Fruit fly (Drosophila melanogaster) whole organism, wandering third instar larva: Measurements from ENCODE around the gene SIDL.
A peak's percentile ranks its signal among the peaks of the same experiment; 100 is the strongest.

Experiments used
- Abd-B ChIP-seq: fragments of >200 bp; optimal IDR thresholded peaks from 2 replicates; lab custom pipeline; 2017; ENCODE audit warnings: missing biosample characterization, missing genetic modification characterization
- CG32264 ChIP-seq: fragments of 200-800 bp; sonication (Bioruptor generic); optimal IDR thresholded peaks from 2 replicates; lab custom pipeline; 2016; ENCODE audit warnings: missing biosample characterization, missing genetic modification characterization
- CG9705 ChIP-seq: fragments of 200-800 bp; sonication (Bioruptor generic); optimal IDR thresholded peaks from 2 replicates; lab custom pipeline; 2018; ENCODE audit warnings: missing biosample characterization, mild to moderate bottlenecking, missing genetic modification characterization
- CrebA ChIP-seq: fragments of 200-800 bp; sonication (Bioruptor generic); optimal IDR thresholded peaks from 2 replicates; lab custom pipeline; 2016; ENCODE audit warnings: missing biosample characterization, mild to moderate bottlenecking, missing genetic modification characterization, borderline replicate concordance
- Dfd ChIP-seq: fragments of >200 bp; optimal IDR thresholded peaks from 2 replicates; lab custom pipeline; 2017; ENCODE audit warnings: missing biosample characterization, missing genetic modification characterization
- Dif ChIP-seq: fragments of 200-275, 200-300 bp; sonication (Bioruptor generic); optimal IDR thresholded peaks from 2 replicates; lab custom pipeline; 2018; ENCODE audit warnings: missing biosample characterization, missing genetic modification characterization; ENCODE audit not compliant: partially characterized antibody
- GATAd ChIP-seq: sonication (Bioruptor generic); optimal IDR thresholded peaks from 2 replicates; lab custom pipeline; 2016; ENCODE audit warnings: missing biosample characterization, missing genetic modification characterization
- HLH106 ChIP-seq: fragments of 200-800 bp; optimal IDR thresholded peaks from 3 replicates; lab custom pipeline; 2019; ENCODE audit warnings: missing biosample characterization, mild to moderate bottlenecking, missing genetic modification characterization, moderate library complexity
- Hnf4 ChIP-seq: fragments of 200-800 bp; sonication (Bioruptor generic); optimal IDR thresholded peaks from 2 replicates; lab custom pipeline; 2016; ENCODE audit warnings: missing biosample characterization, mild to moderate bottlenecking, missing genetic modification characterization
- Hr78 ChIP-seq: fragments of >200 bp; optimal IDR thresholded peaks from 2 replicates; lab custom pipeline; 2017; ENCODE audit warnings: missing biosample characterization, missing genetic modification characterization
- Hr83 ChIP-seq: fragments of 200-300 bp; sonication (Bioruptor generic); optimal IDR thresholded peaks from 2 replicates; lab custom pipeline; 2016; ENCODE audit warnings: missing biosample characterization, mild to moderate bottlenecking, missing genetic modification characterization, moderate library complexity; ENCODE audit not compliant: poor library complexity, severe bottlenecking
- Jra ChIP-seq: sonication (Bioruptor generic); optimal IDR thresholded peaks from 2 replicates; lab custom pipeline; 2016; ENCODE audit warnings: missing biosample characterization, missing genetic modification characterization
- Mio ChIP-seq: sonication (Bioruptor generic); optimal IDR thresholded peaks from 2 replicates; lab custom pipeline; 2016; ENCODE audit warnings: missing biosample characterization, missing genetic modification characterization
- Myc ChIP-seq: fragments of >200 bp; optimal IDR thresholded peaks from 2 replicates; lab custom pipeline; 2017
- N ChIP-seq: fragments of >200 bp; optimal IDR thresholded peaks from 2 replicates; lab custom pipeline; 2018; ENCODE audit warnings: missing biosample characterization, missing external identifiers, missing genetic modification characterization
- OdsH ChIP-seq: fragments of 200-800 bp; sonication (Bioruptor generic); optimal IDR thresholded peaks from 2 replicates; lab custom pipeline; 2016; ENCODE audit warnings: missing biosample characterization, mild to moderate bottlenecking, missing genetic modification characterization
- Rel ChIP-seq, 2 experiments: fragments of 200-800 bp; sonication (Bioruptor generic) in 1 of 2; optimal IDR thresholded peaks; 2 replicates in 1 of 2; 3 replicates in 1 of 2; lab custom pipeline; 2016 to 2019; ENCODE audit warnings: mild to moderate bottlenecking in 2 of 2, missing biosample characterization in 2 of 2, missing genetic modification characterization in 2 of 2, moderate library complexity in 1 of 2
- Sp1 ChIP-seq: fragments of 200-800 bp; sonication (Bioruptor generic); optimal IDR thresholded peaks from 3 replicates; lab custom pipeline; 2019; ENCODE audit warnings: missing biosample characterization, mild to moderate bottlenecking, missing genetic modification characterization, moderate library complexity
- Vsx2 ChIP-seq: fragments of 200-300, 225-300 bp; sonication (Bioruptor generic); optimal IDR thresholded peaks from 2 replicates; lab custom pipeline; 2018; ENCODE audit warnings: missing biosample characterization, missing genetic modification characterization; ENCODE audit not compliant: partially characterized antibody
- br ChIP-seq: fragments of 200-800 bp; sonication (Bioruptor generic); optimal IDR thresholded peaks from 2 replicates; lab custom pipeline; 2016; ENCODE audit warnings: missing biosample characterization, missing genetic modification characterization
- brk ChIP-seq: fragments of 200-800 bp; sonication (Bioruptor generic); optimal IDR thresholded peaks from 2 replicates; lab custom pipeline; 2016; ENCODE audit warnings: missing biosample characterization, mild to moderate bottlenecking, missing genetic modification characterization
- dl ChIP-seq, 2 experiments: fragments of 175-275, 200-275 bp in 1 of 2; fragments of 200-275 bp in 1 of 2; sonication (Bioruptor generic); optimal IDR thresholded peaks; lab custom pipeline; 2018; ENCODE audit warnings: mild to moderate bottlenecking in 2 of 2, missing biosample characterization in 2 of 2, missing genetic modification characterization in 2 of 2, moderate library complexity in 2 of 2; ENCODE audit not compliant: partially characterized antibody in 2 of 2, insufficient read depth in 1 of 2
- dmrt93B ChIP-seq: fragments of 200-800 bp; sonication (Bioruptor generic); optimal IDR thresholded peaks from 2 replicates; lab custom pipeline; 2018; ENCODE audit warnings: missing biosample characterization, mild to moderate bottlenecking, missing genetic modification characterization
- dsf ChIP-seq: sonication (Bioruptor generic); optimal IDR thresholded peaks from 2 replicates; lab custom pipeline; 2016; ENCODE audit warnings: missing biosample characterization, missing genetic modification characterization, borderline replicate concordance
- ey ChIP-seq: fragments of 200-800 bp; sonication (Bioruptor generic); optimal IDR thresholded peaks from 2 replicates; lab custom pipeline; 2016; ENCODE audit warnings: missing biosample characterization, missing genetic modification characterization
- foxo ChIP-seq, 2 experiments: fragments of 200-800 bp; sonication (Bioruptor generic); optimal IDR thresholded peaks; 2 replicates in 1 of 2; 3 replicates in 1 of 2; lab custom pipeline; 2016 to 2017; ENCODE audit warnings: missing biosample characterization in 2 of 2, missing genetic modification characterization in 2 of 2
- fru ChIP-seq: fragments of 200-800 bp; sonication (Bioruptor generic); optimal IDR thresholded peaks from 3 replicates; lab custom pipeline; 2016; ENCODE audit warnings: missing biosample characterization, mild to moderate bottlenecking, missing genetic modification characterization
- h ChIP-seq: fragments of 200-800 bp; sonication (Bioruptor generic); optimal IDR thresholded peaks from 3 replicates; lab custom pipeline; 2016; ENCODE audit warnings: missing biosample characterization, mild to moderate bottlenecking, missing genetic modification characterization
- jim ChIP-seq: fragments of 175-275, 200-325 bp; sonication (Bioruptor generic); optimal IDR thresholded peaks from 2 replicates; lab custom pipeline; 2016; ENCODE audit warnings: missing biosample characterization, mild to moderate bottlenecking, missing genetic modification characterization
- lola ChIP-seq: fragments of >200 bp; optimal IDR thresholded peaks from 2 replicates; lab custom pipeline; 2017; ENCODE audit warnings: missing biosample characterization, missing genetic modification characterization
- pan ChIP-seq: fragments of >200 bp; optimal IDR thresholded peaks from 2 replicates; lab custom pipeline; 2017
- psq ChIP-seq: fragments of 200-800 bp; sonication (Bioruptor generic); optimal IDR thresholded peaks from 3 replicates; lab custom pipeline; 2017; ENCODE audit warnings: missing biosample characterization, mild to moderate bottlenecking, missing genetic modification characterization, moderate library complexity
- rgr ChIP-seq: fragments of 200-800 bp; sonication (Bioruptor generic); optimal IDR thresholded peaks from 3 replicates; lab custom pipeline; 2016; ENCODE audit warnings: missing biosample characterization, mild to moderate bottlenecking, missing genetic modification characterization
- sage ChIP-seq: fragments of 200-800 bp; sonication (Bioruptor generic); optimal IDR thresholded peaks from 2 replicates; lab custom pipeline; 2016; ENCODE audit warnings: missing biosample characterization, mild to moderate bottlenecking, missing genetic modification characterization
- sv ChIP-seq: fragments of 200-800 bp; sonication (Bioruptor generic); optimal IDR thresholded peaks from 3 replicates; lab custom pipeline; 2016; ENCODE audit warnings: missing biosample characterization, missing genetic modification characterization
- tai ChIP-seq: sonication (Bioruptor generic); optimal IDR thresholded peaks from 2 replicates; lab custom pipeline; 2016; ENCODE audit warnings: missing biosample characterization, missing genetic modification characterization
- usp ChIP-seq: fragments of >200 bp; optimal IDR thresholded peaks from 2 replicates; lab custom pipeline; 2017; ENCODE audit warnings: missing biosample characterization, missing genetic modification characterization
- woc ChIP-seq: sonication (Bioruptor generic); optimal IDR thresholded peaks from 2 replicates; lab custom pipeline; 2016; ENCODE audit warnings: missing biosample characterization, mild to moderate bottlenecking, missing genetic modification characterization

SIDL gene

dm6 chr3R:15230285-15230684, 11.6 kb upstream of the SIDL start, which contains the start of gene CG34316:
Gene CG34316 (plus strand): TSS chr3R:15230585.
- TF ChIP-seq dl (GFP tag; optimal IDR thresholded peaks at IDR 0.05; lab: Kevin White, UChicago; ENCODE audit: insufficient read depth in 1 of 2, partially characterized antibody in 2 of 2) (no peak), ey (GFP tag; lab: Kevin White, UChicago) (no peak), Rel (GFP tag; optimal IDR thresholded peaks at IDR 0.05; lab: Kevin White, UChicago) (no peak), Rel (tag; optimal IDR thresholded peaks at IDR 0.05; lab: Kevin White, UChicago) (no peak), Sp1 (no peak), Hnf4 (GFP tag; lab: Kevin White, UChicago) (no peak), jim (no peak), CG9705 (GFP tag; lab: Kevin White, UChicago) (no peak), woc (GFP tag; lab: Kevin White, UChicago) (no peak), fru (GFP tag; lab: Kevin White, UChicago) (no peak), h (GFP tag; lab: Kevin White, UChicago) (no peak), br (GFP tag; lab: Kevin White, UChicago) (no peak), CrebA (GFP tag; lab: Kevin White, UChicago) (no peak), Hr78 (GFP tag; lab: Kevin White, UChicago) (no peak), Myc (lab: Kevin White, UChicago) (no peak), brk (GFP tag; lab: Kevin White, UChicago) (no peak), pan (lab: Kevin White, UChicago) (no peak), Dfd (GFP tag; lab: Kevin White, UChicago) (no peak)
- TF ChIP-seq, all 38 proteins: peak for 0

- no peak for TF ChIP-seq Abd-B (GFP tag; lab: Kevin White, UChicago)
- peak; percentile 97 to 100 for TF ChIP-seq foxo (GFP tag; optimal IDR thresholded peaks at IDR 0.05; lab: Kevin White, UChicago)
- TF ChIP-seq pan (lab: Kevin White, UChicago) = peak; percentile 91
- TF ChIP-seq dl (GFP tag; optimal IDR thresholded peaks at IDR 0.05; lab: Kevin White, UChicago; ENCODE audit: insufficient read depth in 1 of 2, partially characterized antibody in 2 of 2) = no peak
- TF ChIP-seq dmrt93B (GFP tag; lab: Kevin White, UChicago) = peak; percentile 100
- TF ChIP-seq HLH106 (tag; lab: Kevin White, UChicago) = peak; percentile 100
- TF ChIP-seq lola (GFP tag; lab: Kevin White, UChicago) = no peak
- TF ChIP-seq CG32264 (GFP tag; lab: Kevin White, UChicago) = peak; percentile 99
- peak; percentile 96 for TF ChIP-seq Mio
- TF ChIP-seq h (GFP tag; lab: Kevin White, UChicago) = peak; percentile 100
- peak; percentile 99 for TF ChIP-seq Jra (GFP tag; lab: Kevin White, UChicago)
- peak; percentile 89 for TF ChIP-seq jim
- TF ChIP-seq OdsH (GFP tag; lab: Kevin White, UChicago) = peak; percentile 100
- TF ChIP-seq GATAd (GFP tag; lab: Kevin White, UChicago) = peak; percentile 99
- TF ChIP-seq Sp1 = peak; percentile 100
- TF ChIP-seq Hnf4 (GFP tag; lab: Kevin White, UChicago) = peak; percentile 100
- peak; percentile 99 for TF ChIP-seq Hr83
- no peak for TF ChIP-seq N
- no peak for TF ChIP-seq brk (GFP tag; lab: Kevin White, UChicago)
- peak; percentile 100 for TF ChIP-seq CG9705 (GFP tag; lab: Kevin White, UChicago)
- peak; percentile 99 for TF ChIP-seq br (GFP tag; lab: Kevin White, UChicago)
- no peak for TF ChIP-seq Hr78 (GFP tag; lab: Kevin White, UChicago)
- TF ChIP-seq tai (GFP tag; lab: Kevin White, UChicago) = no peak
- TF ChIP-seq usp (GFP tag; lab: Kevin White, UChicago) = no peak
- no peak for TF ChIP-seq Dif (GFP tag; lab: Kevin White, UChicago)
- peak; percentile 99 for TF ChIP-seq Dfd (GFP tag; lab: Kevin White, UChicago)
- peak; percentile 91 for TF ChIP-seq Rel (GFP tag; optimal IDR thresholded peaks at IDR 0.05; lab: Kevin White, UChicago)
- peak; percentile 99 for TF ChIP-seq Rel (tag; optimal IDR thresholded peaks at IDR 0.05; lab: Kevin White, UChicago)
- peak; percentile 99 for TF ChIP-seq sv
- peak; percentile 100 for TF ChIP-seq fru (GFP tag; lab: Kevin White, UChicago)
- TF ChIP-seq Vsx2 = no peak
- TF ChIP-seq ey (GFP tag; lab: Kevin White, UChicago) = peak; percentile 99
- TF ChIP-seq CrebA (GFP tag; lab: Kevin White, UChicago) = no peak
- TF ChIP-seq psq (GFP tag; lab: Kevin White, UChicago) = peak; percentile 99
- TF ChIP-seq Myc (lab: Kevin White, UChicago) = peak; percentile 48
- TF ChIP-seq rgr (GFP tag; lab: Kevin White, UChicago) = peak; percentile 100
- peak; percentile 99 for TF ChIP-seq woc (GFP tag; lab: Kevin White, UChicago)
- peak; percentile 98 for TF ChIP-seq dsf
- TF ChIP-seq sage (GFP tag; lab: Kevin White, UChicago) = peak; percentile 99
- TF ChIP-seq, all 38 proteins: peak for 27
Observed at dm6 chr3R:15229329-15229876, 10.7 kb upstream of the SIDL start, which contains the start of the genes Art3 and mRpS10. Gene Art3 (minus strand): TSS chr3R:15229408. Gene mRpS10 (plus strand): TSS chr3R:15229665.
